Worm (Caenorhabditis elegans) whole organism, L2 larva: ENCODE data around the gene str-135.

ENCODE experiments used
- C34F6.9 ChIP-seq: fragments of 150-350 bp; optimal IDR thresholded peaks from 2 replicates; lab custom pipeline; 2014; ENCODE audit warnings: missing biosample characterization, missing genetic modification characterization
- F13H6.1 ChIP-seq: sonication (generic microtip); optimal IDR thresholded peaks from 2 replicates; lab custom pipeline; 2016; ENCODE audit warnings: missing genetic modification characterization, missing compliant biosample characterization
- R02D3.7 ChIP-seq: fragments of 150-350 bp; optimal IDR thresholded peaks from 2 replicates; lab custom pipeline; 2014; ENCODE audit warnings: missing biosample characterization, missing genetic modification characterization
- ZK546.5 ChIP-seq: sonication (generic microtip); optimal IDR thresholded peaks from 2 replicates; lab custom pipeline; 2017; ENCODE audit warnings: missing biosample characterization, missing genetic modification characterization
- alr-1 ChIP-seq: fragments of 150-350 bp; optimal IDR thresholded peaks from 2 replicates; lab custom pipeline; 2014; ENCODE audit warnings: missing biosample characterization, missing genetic modification characterization
- ama-1 ChIP-seq: fragments of 150-350 bp; optimal IDR thresholded peaks from 2 replicates; lab custom pipeline; 2018; ENCODE audit warnings: inconsistent platforms
- blmp-1 ChIP-seq: sonication (generic microtip); optimal IDR thresholded peaks from 2 replicates; lab custom pipeline; 2017; ENCODE audit warnings: missing genetic modification characterization, mild to moderate bottlenecking, missing compliant biosample characterization, antibody characterized with exemption, moderate library complexity; ENCODE audit not compliant: insufficient read depth
- ceh-16 ChIP-seq: fragments of 150-350 bp; optimal IDR thresholded peaks from 2 replicates; lab custom pipeline; 2014; ENCODE audit warnings: missing biosample characterization, missing genetic modification characterization
- dmd-4 ChIP-seq: sonication (generic microtip); optimal IDR thresholded peaks from 2 replicates; lab custom pipeline; 2017; ENCODE audit warnings: missing biosample characterization, missing genetic modification characterization
- egl-27 ChIP-seq: sonication (generic microtip); optimal IDR thresholded peaks from 3 replicates; lab custom pipeline; 2017; ENCODE audit warnings: missing biosample characterization, missing genetic modification reagents, missing genetic modification characterization
- elt-1 ChIP-seq: fragments of 150-350 bp; optimal IDR thresholded peaks from 2 replicates; lab custom pipeline; 2014; ENCODE audit warnings: missing biosample characterization, missing genetic modification characterization
- elt-3 ChIP-seq: sonication (generic microtip); optimal IDR thresholded peaks from 2 replicates; lab custom pipeline; 2017; ENCODE audit warnings: missing biosample characterization, missing genetic modification characterization
- lin-11 ChIP-seq: fragments of 150-350 bp; sonication (generic microtip); optimal IDR thresholded peaks from 2 replicates; lab custom pipeline; 2014; ENCODE audit warnings: missing biosample characterization, missing genetic modification characterization, inconsistent platforms, mixed read lengths
- lin-13 ChIP-seq: fragments of 150-350 bp; optimal IDR thresholded peaks from 2 replicates; lab custom pipeline; 2014; ENCODE audit warnings: missing biosample characterization, missing genetic modification reagents, missing genetic modification characterization
- lin-39 ChIP-seq: fragments of 150-350 bp; optimal IDR thresholded peaks from 2 replicates; lab custom pipeline; 2014; ENCODE audit warnings: missing biosample characterization, missing genetic modification reagents, missing genetic modification characterization
- lsy-2 ChIP-seq, 2 experiments: fragments of 150-350 bp in 1 of 2; sonication (generic microtip) in 1 of 2; optimal IDR thresholded peaks; 2 replicates each; lab custom pipeline; 2014 to 2017; ENCODE audit warnings: missing biosample characterization in 2 of 2, missing genetic modification characterization in 2 of 2
- mbf-1 ChIP-seq: sonication (generic microtip); optimal IDR thresholded peaks from 2 replicates; lab custom pipeline; 2017; ENCODE audit warnings: missing biosample characterization, missing genetic modification characterization
- nhr-10 ChIP-seq: sonication (generic microtip); optimal IDR thresholded peaks from 2 replicates; lab custom pipeline; 2017; ENCODE audit warnings: missing biosample characterization, missing genetic modification characterization
- nhr-11 ChIP-seq: fragments of 150-350 bp; optimal IDR thresholded peaks from 2 replicates; lab custom pipeline; 2014; ENCODE audit warnings: missing biosample characterization, missing genetic modification characterization
- nhr-12 ChIP-seq: fragments of 150-350 bp; optimal IDR thresholded peaks from 2 replicates; lab custom pipeline; 2014; ENCODE audit warnings: missing biosample characterization, missing genetic modification characterization
- nhr-21 ChIP-seq: fragments of 150-350 bp; optimal IDR thresholded peaks from 2 replicates; lab custom pipeline; 2014; ENCODE audit warnings: missing biosample characterization, missing genetic modification characterization
- nhr-23 ChIP-seq: fragments of 150-350 bp; optimal IDR thresholded peaks from 2 replicates; lab custom pipeline; 2014; ENCODE audit warnings: missing biosample characterization, missing genetic modification reagents, missing genetic modification characterization
- nhr-237 ChIP-seq: fragments of 150-350 bp; optimal IDR thresholded peaks from 2 replicates; lab custom pipeline; 2014; ENCODE audit warnings: missing biosample characterization, missing genetic modification characterization
- nhr-25 ChIP-seq: fragments of 150-350 bp; sonication (generic microtip); optimal IDR thresholded peaks from 3 replicates; lab custom pipeline; 2014; ENCODE audit warnings: missing biosample characterization, missing genetic modification characterization
- nhr-6 ChIP-seq: fragments of 150-350 bp; optimal IDR thresholded peaks from 2 replicates; lab custom pipeline; 2014; ENCODE audit warnings: missing biosample characterization, missing genetic modification characterization
- nhr-77 ChIP-seq: fragments of 150-350 bp; optimal IDR thresholded peaks from 2 replicates; lab custom pipeline; 2014; ENCODE audit warnings: missing biosample characterization, missing genetic modification characterization
- sem-4 ChIP-seq: fragments of 150-350 bp; optimal IDR thresholded peaks from 2 replicates; lab custom pipeline; 2014; ENCODE audit warnings: missing biosample characterization, missing genetic modification reagents, missing genetic modification characterization
- skn-1 ChIP-seq: sonication (generic microtip); optimal IDR thresholded peaks from 2 replicates; lab custom pipeline; 2017; ENCODE audit warnings: missing biosample characterization, missing genetic modification characterization
- sma-3 ChIP-seq: sonication (generic microtip); optimal IDR thresholded peaks from 2 replicates; lab custom pipeline; 2016; ENCODE audit warnings: missing genetic modification reagents, missing genetic modification characterization, missing compliant biosample characterization
- sma-9 ChIP-seq, 2 experiments: fragments of 150-350 bp in 1 of 2; sonication (generic microtip) in 1 of 2; optimal IDR thresholded peaks; 2 replicates each; lab custom pipeline; 2014 to 2016; ENCODE audit warnings: missing genetic modification characterization in 2 of 2, mild to moderate bottlenecking in 1 of 2, missing biosample characterization in 1 of 2, missing compliant biosample characterization in 1 of 2, missing genetic modification reagents in 1 of 2, moderate library complexity in 1 of 2
- snpc-4 ChIP-seq: fragments of 150-350 bp; optimal IDR thresholded peaks from 2 replicates; lab custom pipeline; 2014; ENCODE audit warnings: missing biosample characterization, missing genetic modification characterization
- unc-39 ChIP-seq: fragments of 150-350 bp; optimal IDR thresholded peaks from 2 replicates; lab custom pipeline; 2014; ENCODE audit warnings: missing biosample characterization, missing genetic modification characterization
- unc-55 ChIP-seq: fragments of 150-350 bp; sonication (generic microtip); optimal IDR thresholded peaks from 3 replicates; lab custom pipeline; 2014; ENCODE audit warnings: missing biosample characterization, missing genetic modification reagents, missing genetic modification characterization
- unc-62 ChIP-seq: fragments of 150-350 bp; optimal IDR thresholded peaks from 2 replicates; lab custom pipeline; 2014; ENCODE audit warnings: missing biosample characterization, missing genetic modification reagents, missing genetic modification characterization
- zag-1 ChIP-seq: fragments of 150-350 bp; optimal IDR thresholded peaks from 2 replicates; lab custom pipeline; 2014; ENCODE audit warnings: missing biosample characterization, missing genetic modification characterization

Gene str-135

DNA sequence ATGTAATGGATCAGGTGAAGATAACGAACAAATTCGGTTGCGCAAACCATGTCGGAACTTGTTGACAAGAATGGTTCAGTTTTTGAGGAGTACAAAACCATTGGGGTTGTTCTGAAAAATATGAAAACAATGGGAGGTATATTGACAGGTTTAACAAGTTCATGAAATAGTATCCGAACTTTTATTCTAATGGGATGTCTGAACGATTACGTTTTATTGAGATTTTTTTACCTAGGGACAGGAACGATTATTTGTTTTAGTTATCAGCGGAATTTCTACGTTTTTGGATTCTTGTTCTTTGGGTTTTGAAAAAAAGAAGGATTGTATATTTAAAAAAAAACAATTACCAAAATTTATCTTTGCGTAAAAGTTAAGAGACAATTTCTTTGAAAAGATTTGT, at the start of gene str-135:
str-135 (minus strand) TSS at position 101 of the 400 bp plus-strand sequence.
- TF ChIP-seq dmd-4 (tag; lab: Kevin White, UChicago) (no peak), lin-39 (tag; lab: Kevin White, UChicago) (no peak), lin-13 (GFP tag; lab: Kevin White, UChicago) (no peak)

DNA sequence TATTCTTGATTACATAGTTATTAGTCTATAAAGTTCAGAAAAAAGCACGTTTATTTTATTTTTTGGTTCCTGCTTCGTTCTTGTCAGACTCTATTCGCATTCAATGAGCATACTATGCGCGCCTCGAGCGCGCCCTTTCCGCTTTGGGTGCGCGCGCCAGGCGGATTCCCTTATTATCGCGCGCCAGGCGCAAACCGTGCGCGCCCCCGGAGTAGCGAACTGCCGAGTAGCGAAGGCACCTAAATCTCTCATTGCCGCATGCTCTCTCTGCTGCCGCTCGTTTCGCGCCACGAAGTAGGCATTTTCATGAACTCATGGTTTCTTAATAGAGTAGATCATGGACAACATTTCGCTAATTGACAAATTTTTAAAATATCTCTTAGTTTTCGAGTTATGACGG, 46.4 kb upstream of the str-135 start:
- TF ChIP-seq nhr-25 (no peak), alr-1 (tag; lab: Kevin White, UChicago) (no peak), unc-55 (GFP tag; lab: Kevin White, UChicago) (no peak), nhr-21 (no peak), nhr-6 (tag; lab: Kevin White, UChicago) (no peak), C34F6.9 (no peak), zag-1 (tag; lab: Kevin White, UChicago) (no peak), lsy-2 (tag; optimal IDR thresholded peaks at IDR 0.05; lab: Kevin White, UChicago) (no peak), nhr-11 (tag; lab: Kevin White, UChicago) (no peak), elt-3 (tag; lab: Kevin White, UChicago) (no peak), ceh-16 (tag; lab: Kevin White, UChicago) (no peak), egl-27 (tag; lab: Kevin White, UChicago) (no peak)

DNA sequence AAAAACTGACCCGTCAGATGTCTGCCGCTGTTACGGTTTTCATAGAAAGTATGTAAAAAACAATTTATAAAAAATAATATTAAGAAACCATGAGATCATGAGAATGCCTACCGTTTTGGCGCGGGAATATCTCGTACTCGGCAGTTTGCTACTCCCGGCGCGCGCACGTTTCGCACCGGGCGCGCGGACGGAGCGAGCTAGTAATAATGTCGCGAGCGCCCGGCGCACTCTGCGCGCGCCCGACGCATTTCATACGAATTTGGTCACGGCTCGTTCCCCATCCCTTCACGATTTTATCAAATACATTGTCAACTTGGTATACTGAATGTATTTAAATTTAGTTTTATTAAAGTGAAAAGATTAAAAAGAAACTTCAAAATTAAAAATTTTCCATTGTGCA, 45.2 kb upstream of the str-135 start:
- TF ChIP-seq nhr-25 (no peak), skn-1 (tag; lab: Kevin White, UChicago) (no peak), R02D3.7 (tag; lab: Kevin White, UChicago) (no peak), sem-4 (tag; lab: Kevin White, UChicago) (no peak), sma-3 (no peak), dmd-4 (tag; lab: Kevin White, UChicago) (no peak), unc-55 (GFP tag; lab: Kevin White, UChicago) (no peak), ZK546.5 (no peak), unc-39 (no peak), unc-62 (GFP tag; lab: Kevin White, UChicago) (no peak), F13H6.1 (no peak), nhr-6 (tag; lab: Kevin White, UChicago) (no peak), snpc-4 (tag; lab: Kevin White, UChicago) (no peak), ceh-16 (tag; lab: Kevin White, UChicago) (no peak), egl-27 (tag; lab: Kevin White, UChicago) (no peak), nhr-10 (tag; lab: Kevin White, UChicago) (no peak), elt-1 (no peak), ama-1 (lab: Kevin White, UChicago) (no peak), mbf-1 (tag; lab: Kevin White, UChicago) (no peak), nhr-237 (tag; lab: Kevin White, UChicago) (no peak)

DNA sequence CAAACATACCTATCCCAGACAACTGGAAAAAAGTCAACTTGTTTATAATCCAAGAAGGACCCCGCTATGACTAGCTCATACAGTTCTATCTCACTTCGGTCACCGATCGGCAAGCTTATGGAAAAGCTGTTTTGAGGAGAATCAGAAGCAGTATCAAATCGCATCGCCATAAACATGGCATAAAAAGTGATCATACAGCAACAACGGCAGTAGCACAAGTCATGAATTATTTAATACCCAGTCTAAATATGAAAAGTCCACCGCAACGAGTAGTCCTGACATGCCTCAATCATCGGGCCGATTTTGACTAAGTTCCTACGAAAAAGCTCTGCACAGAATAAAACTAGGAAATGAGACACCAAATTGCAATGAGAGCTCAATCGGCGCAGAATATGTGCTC, 42.9 kb upstream of the str-135 start:
- TF ChIP-seq zag-1 (tag; lab: Kevin White, UChicago) (no peak), nhr-10 (tag; lab: Kevin White, UChicago) (no peak), lin-11 (tag; lab: Kevin White, UChicago) (no peak), unc-55 (GFP tag; lab: Kevin White, UChicago) (no peak), skn-1 (tag; lab: Kevin White, UChicago) (no peak), nhr-77 (tag; lab: Kevin White, UChicago) (no peak), sma-9 (GFP tag; optimal IDR thresholded peaks at IDR 0.05; lab: Kevin White, UChicago) (no peak), sma-9 (tag; optimal IDR thresholded peaks at IDR 0.05; lab: Kevin White, UChicago) (no peak), nhr-23 (tag; lab: Kevin White, UChicago) (no peak)

DNA sequence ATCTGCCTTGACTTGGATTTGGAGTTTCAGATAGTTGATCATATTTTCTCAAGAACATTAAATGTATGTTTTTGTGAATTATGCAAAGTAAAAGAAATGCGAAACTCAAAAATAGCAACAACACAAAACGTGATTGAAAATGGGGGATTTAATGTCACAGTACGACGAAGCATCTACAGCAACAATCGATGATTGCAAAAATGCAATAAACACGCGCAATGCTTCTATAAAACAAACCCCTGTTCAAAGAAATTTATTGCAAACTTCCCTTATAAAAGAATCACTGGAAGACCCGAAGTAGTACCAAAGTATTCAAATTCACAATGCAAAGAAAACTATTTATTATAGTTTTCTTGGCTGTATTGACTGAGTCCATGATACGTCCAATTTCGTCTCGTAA, 37.5 kb upstream of the str-135 start, which contains the start of gene clec-219:
clec-219 (plus strand) TSS at position 301 of the 400 bp plus-strand sequence.
- no peak for TF ChIP-seq snpc-4 (tag; lab: Kevin White, UChicago)
- TF ChIP-seq nhr-23 (tag; lab: Kevin White, UChicago) = no peak
- TF ChIP-seq nhr-21 = no peak
- TF ChIP-seq nhr-11 (tag; lab: Kevin White, UChicago) = no peak
- TF ChIP-seq blmp-1 = no peak
- TF ChIP-seq nhr-12 = no peak
- TF ChIP-seq R02D3.7 (tag; lab: Kevin White, UChicago) = no peak
- no peak for TF ChIP-seq dmd-4 (tag; lab: Kevin White, UChicago)
